Worm (Caenorhabditis elegans) whole organism, L4 larva: ENCODE results near the gene mcm-10.

Experiments
- F37D6.2 ChIP-seq: sonication (generic microtip); optimal IDR thresholded peaks from 2 replicates; lab custom pipeline; 2016; ENCODE audit warnings: mild to moderate bottlenecking, missing genetic modification characterization, missing compliant biosample characterization
- F44E2.7 ChIP-seq: fragments of 200-800 bp; sonication (Bioruptor generic); IDR thresholded peaks from 2 replicates; pipeline ENCODE4 v2.1.2; 2022; ENCODE audit warnings: missing genetic modification characterization, missing compliant biosample characterization
- R02D3.7 ChIP-seq: fragments of 150-350 bp; sonication (generic microtip); optimal IDR thresholded peaks from 3 replicates; lab custom pipeline; 2014; ENCODE audit warnings: missing biosample characterization, missing genetic modification characterization
- T26A8.4 ChIP-seq: fragments of 200-800 bp; sonication (Bioruptor generic); IDR thresholded peaks from 2 replicates; pipeline ENCODE4 v1.3.6; 2022; ENCODE audit warnings: missing genetic modification characterization, missing compliant biosample characterization
- Y48G9A.11 ChIP-seq: fragments of 200-800 bp; sonication (Bioruptor generic); IDR thresholded peaks from 2 replicates; pipeline ENCODE4 v1.3.6; 2022; ENCODE audit warnings: missing genetic modification reagents, missing genetic modification characterization, missing compliant biosample characterization
- Y5F2A.4 ChIP-seq: fragments of 200-800 bp; sonication (Bioruptor generic); optimal IDR thresholded peaks from 2 replicates; lab custom pipeline; 2018; ENCODE audit warnings: mild to moderate bottlenecking, missing genetic modification characterization, missing compliant biosample characterization
- Y75B8A.6 ChIP-seq: fragments of 200-800 bp; sonication (Bioruptor generic); IDR thresholded peaks from 2 replicates; pipeline ENCODE4 v1.3.6; 2022; ENCODE audit warnings: missing genetic modification reagents, missing genetic modification characterization, missing compliant biosample characterization
- aha-1 ChIP-seq: fragments of 150-350 bp; peaks from one replicate; lab custom pipeline; 2014; ENCODE audit warnings: missing biosample characterization, missing genetic modification characterization
- ama-1 ChIP-seq: fragments of 150-350 bp; optimal IDR thresholded peaks from 2 replicates; lab custom pipeline; 2014; ENCODE audit warnings: inconsistent platforms, mixed read lengths
- arid-1 ChIP-seq: fragments of 200-800 bp; sonication (Bioruptor generic); conservative IDR thresholded peaks from 2 replicates; pipeline ENCODE4 v1.3.6; 2022; ENCODE audit warnings: missing genetic modification reagents, missing genetic modification characterization, missing compliant biosample characterization
- ceh-28 ChIP-seq: fragments of 150-350 bp; optimal IDR thresholded peaks from 2 replicates; lab custom pipeline; 2014; ENCODE audit warnings: missing biosample characterization, missing genetic modification reagents, missing genetic modification characterization
- ceh-62 ChIP-seq: sonication (generic microtip); optimal IDR thresholded peaks from 2 replicates; lab custom pipeline; 2017; ENCODE audit warnings: missing biosample characterization, missing genetic modification characterization
- cey-2 ChIP-seq: sonication (generic microtip); optimal IDR thresholded peaks from 3 replicates; lab custom pipeline; 2017; ENCODE audit warnings: missing genetic modification characterization, mild to moderate bottlenecking, missing compliant biosample characterization, antibody characterized with exemption, borderline replicate concordance; ENCODE audit not compliant: insufficient read depth
- ctbp-1 ChIP-seq: fragments of 200-800 bp; sonication (Bioruptor generic); IDR thresholded peaks from 2 replicates; pipeline ENCODE4 v1.3.6; 2022; ENCODE audit warnings: missing genetic modification reagents, missing genetic modification characterization, missing compliant biosample characterization
- daf-12 ChIP-seq: fragments of 150-350 bp; optimal IDR thresholded peaks from 2 replicates; lab custom pipeline; 2014; ENCODE audit warnings: missing biosample characterization, missing genetic modification reagents, missing genetic modification characterization
- daf-16 ChIP-seq, 3 experiments: sonication (generic microtip); optimal IDR thresholded peaks; 2 replicates each; lab custom pipeline; 2016 to 2017; ENCODE audit warnings: missing genetic modification characterization in 3 of 3, missing genetic modification reagents in 3 of 3, mild to moderate bottlenecking in 2 of 3, missing compliant biosample characterization in 2 of 3, missing biosample characterization in 1 of 3, moderate library complexity in 1 of 3
- daf-19 ChIP-seq: fragments of 200-800 bp; sonication (Bioruptor generic); conservative IDR thresholded peaks from 2 replicates; pipeline ENCODE4 v1.3.6; 2022; ENCODE audit warnings: missing genetic modification characterization, missing compliant biosample characterization
- daf-8 ChIP-seq: fragments of 200-800 bp; sonication (Bioruptor generic); IDR thresholded peaks from 2 replicates; pipeline ENCODE4 v1.3.6; 2022; ENCODE audit warnings: missing genetic modification characterization, missing compliant biosample characterization
- dmd-8 ChIP-seq: fragments of 200-800 bp; sonication (Bioruptor generic); IDR thresholded peaks from 2 replicates; pipeline ENCODE4 v1.3.6; 2022; ENCODE audit warnings: missing genetic modification characterization, missing compliant biosample characterization
- duxl-1 ChIP-seq: sonication (generic microtip); optimal IDR thresholded peaks from 2 replicates; lab custom pipeline; 2016; ENCODE audit warnings: mild to moderate bottlenecking, missing genetic modification characterization, moderate library complexity, missing compliant biosample characterization; ENCODE audit not compliant: poor library complexity
- egl-27 ChIP-seq: sonication (generic microtip); optimal IDR thresholded peaks from 3 replicates; lab custom pipeline; 2017; ENCODE audit warnings: missing biosample characterization, missing genetic modification reagents, missing genetic modification characterization
- fkh-10 ChIP-seq: fragments of 150-350 bp; optimal IDR thresholded peaks from 2 replicates; lab custom pipeline; 2014; ENCODE audit warnings: missing biosample characterization, missing genetic modification reagents, missing genetic modification characterization
- fos-1 ChIP-seq: fragments of 150-350 bp; optimal IDR thresholded peaks from 2 replicates; lab custom pipeline; 2014; ENCODE audit warnings: missing biosample characterization, missing genetic modification characterization
- hlh-30 ChIP-seq: sonication (generic microtip); optimal IDR thresholded peaks from 2 replicates; lab custom pipeline; 2017; ENCODE audit warnings: antibody characterized with exemption, mild to moderate bottlenecking, missing genetic modification characterization, missing compliant biosample characterization; ENCODE audit not compliant: insufficient read depth
- hmg-1.1 ChIP-seq: fragments of 200-800 bp; sonication (Bioruptor generic); IDR thresholded peaks from 2 replicates; pipeline ENCODE4 v1.3.6; 2022; ENCODE audit warnings: missing genetic modification reagents, missing genetic modification characterization, missing compliant biosample characterization
- lim-7 ChIP-seq: fragments of 200-800 bp; sonication (Bioruptor generic); IDR thresholded peaks from 2 replicates; pipeline ENCODE4 v1.3.6; 2022; ENCODE audit warnings: missing genetic modification characterization, missing compliant biosample characterization
- lin-1 ChIP-seq: fragments of 200-800 bp; sonication (Bioruptor generic); IDR thresholded peaks from 2 replicates; pipeline ENCODE4 v1.3.6; 2022; ENCODE audit warnings: missing genetic modification reagents, missing genetic modification characterization, missing compliant biosample characterization
- lin-39 ChIP-seq: fragments of 150-350 bp; optimal IDR thresholded peaks from 2 replicates; lab custom pipeline; 2014; ENCODE audit warnings: missing biosample characterization, missing genetic modification reagents, missing genetic modification characterization
- madf-5 ChIP-seq, 2 experiments: fragments of 200-800 bp; sonication (Bioruptor generic); IDR thresholded peaks; 2 replicates each; pipeline ENCODE4 v1.3.6; 2022; ENCODE audit warnings: missing compliant biosample characterization in 2 of 2, missing genetic modification characterization in 2 of 2
- madf-9 ChIP-seq: fragments of 200-800 bp; sonication (Bioruptor generic); conservative IDR thresholded peaks from 2 replicates; pipeline ENCODE4 v1.3.6; 2022; ENCODE audit warnings: missing genetic modification reagents, missing genetic modification characterization, missing compliant biosample characterization
- mdl-1 ChIP-seq, 2 experiments: fragments of 150-350 bp in 1 of 2; sonication (generic microtip) in 1 of 2; optimal IDR thresholded peaks; 2 replicates each; lab custom pipeline; 2014 to 2017; ENCODE audit warnings: missing biosample characterization in 2 of 2, missing genetic modification characterization in 2 of 2
- mdt-29 ChIP-seq: fragments of 200-800 bp; sonication (Bioruptor generic); IDR thresholded peaks from 2 replicates; pipeline ENCODE4 v1.3.6; 2022; ENCODE audit warnings: missing genetic modification reagents, missing genetic modification characterization, missing compliant biosample characterization
- mep-1 ChIP-seq: fragments of 150-350 bp; sonication (generic microtip); optimal IDR thresholded peaks from 3 replicates; lab custom pipeline; 2014; ENCODE audit warnings: missing biosample characterization, missing genetic modification characterization
- mes-2 ChIP-seq: sonication (generic microtip); optimal IDR thresholded peaks from 2 replicates; lab custom pipeline; 2016; ENCODE audit warnings: missing genotype, mild to moderate bottlenecking, missing genetic modification characterization, missing compliant biosample characterization; ENCODE audit not compliant: poor library complexity, severe bottlenecking
- mxl-3 ChIP-seq: fragments of 200-800 bp; sonication (Bioruptor generic); optimal IDR thresholded peaks from 2 replicates; lab custom pipeline; 2018; ENCODE audit warnings: mild to moderate bottlenecking, missing genetic modification characterization, missing compliant biosample characterization
- nhr-102 ChIP-seq: sonication (generic microtip); optimal IDR thresholded peaks from 2 replicates; lab custom pipeline; 2016; ENCODE audit warnings: mild to moderate bottlenecking, missing genetic modification characterization, moderate library complexity, missing compliant biosample characterization
- nhr-11 ChIP-seq: fragments of 150-350 bp; optimal IDR thresholded peaks from 2 replicates; lab custom pipeline; 2014; ENCODE audit warnings: missing biosample characterization, missing genetic modification characterization
- nhr-28 ChIP-seq: fragments of 150-350 bp; optimal IDR thresholded peaks from 2 replicates; lab custom pipeline; 2014; ENCODE audit warnings: missing biosample characterization, missing genetic modification characterization
- nhr-41 ChIP-seq: fragments of 200-800 bp; sonication (Bioruptor generic); IDR thresholded peaks from 2 replicates; pipeline ENCODE4 v1.3.6; 2022; ENCODE audit warnings: missing genetic modification reagents, missing genetic modification characterization, missing compliant biosample characterization
- nhr-77 ChIP-seq: fragments of 150-350 bp; optimal IDR thresholded peaks from 2 replicates; lab custom pipeline; 2014; ENCODE audit warnings: missing biosample characterization, missing genetic modification characterization
- rbr-2 ChIP-seq: sonication (generic microtip); optimal IDR thresholded peaks from 2 replicates; lab custom pipeline; 2016; ENCODE audit warnings: missing genotype, missing genetic modification characterization, missing compliant biosample characterization
- snpc-1.2 ChIP-seq: fragments of 200-800 bp; sonication (Bioruptor generic); IDR thresholded peaks from 2 replicates; pipeline ENCODE4 v1.3.6; 2022; ENCODE audit warnings: missing genetic modification reagents, missing genetic modification characterization, missing compliant biosample characterization
- snpc-4 ChIP-seq: fragments of 150-350 bp; optimal IDR thresholded peaks from 2 replicates; lab custom pipeline; 2014; ENCODE audit warnings: missing biosample characterization, missing genetic modification characterization
- tra-1 ChIP-seq: fragments of 200-800 bp; sonication (Bioruptor generic); IDR thresholded peaks from 2 replicates; pipeline ENCODE4 v1.3.6; 2022; ENCODE audit warnings: missing genetic modification reagents, missing genetic modification characterization, missing compliant biosample characterization
- vab-7 ChIP-seq: fragments of 200-800 bp; sonication (Bioruptor generic); IDR thresholded peaks from 2 replicates; pipeline ENCODE4 v1.3.6; 2022; ENCODE audit warnings: missing genetic modification reagents, missing genetic modification characterization, missing compliant biosample characterization
- zag-1 ChIP-seq: fragments of 150-350 bp; optimal IDR thresholded peaks from 2 replicates; lab custom pipeline; 2014; ENCODE audit warnings: missing biosample characterization, missing genetic modification characterization
- zfp-2 ChIP-seq: sonication (generic microtip); optimal IDR thresholded peaks from 2 replicates; lab custom pipeline; 2016; ENCODE audit warnings: mild to moderate bottlenecking, missing genetic modification characterization, missing compliant biosample characterization
- zfp-3 ChIP-seq: fragments of 200-800 bp; sonication (Bioruptor generic); conservative IDR thresholded peaks from 2 replicates; pipeline ENCODE4 v1.3.6; 2022; ENCODE audit warnings: missing genetic modification reagents, missing genetic modification characterization, missing compliant biosample characterization
- zip-2 ChIP-seq: fragments of 150-350 bp; optimal IDR thresholded peaks from 2 replicates; lab custom pipeline; 2014; ENCODE audit warnings: missing biosample characterization, missing genetic modification characterization
- ztf-7 ChIP-seq: fragments of 150-350 bp; optimal IDR thresholded peaks from 2 replicates; lab custom pipeline; 2014; ENCODE audit warnings: missing biosample characterization, missing genetic modification characterization

Gene mcm-10

ce11 chrIII:11371236-11371635 lies 53.9 kb downstream of the mcm-10 start (continued):
- TF ChIP-seq fos-1 (tag; lab: Kevin White, UChicago): no peak
- peak; percentile 83 for TF ChIP-seq T26A8.4 (GFP tag; lab: Robert Waterston, UW)
- TF ChIP-seq snpc-4 (tag; lab: Kevin White, UChicago): no peak
- no peak for TF ChIP-seq zip-2 (tag; lab: Kevin White, UChicago)
- 0 out of 2 replicates have a peak, but pooled peaks have one; percentile 64 for TF ChIP-seq tra-1 (GFP tag; lab: Robert Waterston, UW)
- TF ChIP-seq nhr-11: peak; percentile 18
- TF ChIP-seq egl-27: no peak
- TF ChIP-seq lim-7 (GFP tag; lab: Robert Waterston, UW): peak; percentile 94
- TF ChIP-seq aha-1 (tag; lab: Kevin White, UChicago): peak; percentile 95
- TF ChIP-seq mdt-29 (GFP tag; lab: Robert Waterston, UW): no peak
- TF ChIP-seq fkh-10: no peak
- TF ChIP-seq arid-1 (GFP tag; lab: Robert Waterston, UW): 0 out of 2 replicates have a peak, but pooled peaks have one; percentile 52
- peak; percentile 83 for TF ChIP-seq mes-2 (tag; lab: Kevin White, UChicago)
- no peak for TF ChIP-seq zag-1 (tag; lab: Kevin White, UChicago)
- no peak for TF ChIP-seq ceh-28
- TF ChIP-seq daf-16 (GFP tag; optimal IDR thresholded peaks at IDR 0.05; lab: Kevin White, UChicago): peak; percentile 26 to 30
- TF ChIP-seq daf-16 (tag; optimal IDR thresholded peaks at IDR 0.05; lab: Kevin White, UChicago): peak; percentile 28
- TF ChIP-seq rbr-2 (tag; lab: Kevin White, UChicago): peak; percentile 70
- TF ChIP-seq lin-39 (tag; lab: Kevin White, UChicago): no peak
- TF ChIP-seq mep-1 (tag; lab: Kevin White, UChicago): peak; percentile 49
- TF ChIP-seq nhr-77 (tag; lab: Kevin White, UChicago): no peak
- no peak for TF ChIP-seq daf-12
- no peak for TF ChIP-seq Y75B8A.6
- no peak for TF ChIP-seq R02D3.7
- TF ChIP-seq madf-5 (GFP tag; IDR thresholded peaks at IDR 0.05; lab: Robert Waterston, UW): peak in 1 of 2 experiments; percentile 54; a peak in 1 of 4 replicates
- TF ChIP-seq mxl-3 (GFP tag; lab: Kevin White, UChicago): peak; percentile 79
- TF ChIP-seq Y48G9A.11 (GFP tag; lab: Robert Waterston, UW): 0 out of 2 replicates have a peak, but pooled peaks have one; percentile 52
- peak; percentile 89 for TF ChIP-seq hmg-1.1
- TF ChIP-seq ztf-7 (tag; lab: Kevin White, UChicago): no peak
- TF ChIP-seq zfp-2 (tag; lab: Kevin White, UChicago): no peak
- TF ChIP-seq daf-8 (GFP tag; lab: Robert Waterston, UW): peak; percentile 69; the same call in 1 of the 2 replicates
- TF ChIP-seq F44E2.7 (GFP tag; lab: Robert Waterston, UW): peak; percentile 82; the same call in 1 of the 2 replicates
- 0 out of 2 replicates have a peak, but pooled peaks have one; percentile 18 for TF ChIP-seq nhr-41 (GFP tag; lab: Robert Waterston, UW)
- TF ChIP-seq madf-9 (GFP tag; lab: Robert Waterston, UW): peak; percentile 64; the same call in 1 of the 2 replicates
- TF ChIP-seq ceh-62 (tag; lab: Kevin White, UChicago): no peak
- TF ChIP-seq ama-1: no peak
- TF ChIP-seq duxl-1 (tag; lab: Kevin White, UChicago): peak; percentile 22
- TF ChIP-seq F37D6.2 (tag; lab: Kevin White, UChicago): peak; percentile 35
- peak; percentile 88 for TF ChIP-seq dmd-8 (GFP tag; lab: Robert Waterston, UW)
- no peak; the same call in none of the 2 replicates for TF ChIP-seq daf-19 (GFP tag; lab: Robert Waterston, UW)
- TF ChIP-seq vab-7 (GFP tag; lab: Robert Waterston, UW): peak; percentile 74
- peak; percentile 64; the same call in 1 of the 2 replicates for TF ChIP-seq zfp-3
- no peak for TF ChIP-seq hlh-30
- no peak for TF ChIP-seq nhr-28
- peak; percentile 52 for TF ChIP-seq nhr-102 (tag; lab: Kevin White, UChicago)
- TF ChIP-seq snpc-1.2 (GFP tag; lab: Robert Waterston, UW): peak; percentile 64; the same call in 1 of the 2 replicates
- TF ChIP-seq Y5F2A.4: peak; percentile 69
- no peak for TF ChIP-seq mdl-1 (tag; optimal IDR thresholded peaks at IDR 0.05; lab: Kevin White, UChicago)
- TF ChIP-seq lin-1 (GFP tag; lab: Robert Waterston, UW): peak; percentile 79; the same call in 1 of the 2 replicates
- 0 out of 2 replicates have a peak, but pooled peaks have one; percentile 54 for TF ChIP-seq ctbp-1 (GFP tag; lab: Robert Waterston, UW)
- no peak for TF ChIP-seq cey-2 (tag; lab: Kevin White, UChicago)
